Worm (Caenorhabditis elegans) whole organism, mixed stage, embryonic: ENCODE results near the gene T25B6.3.

Experiments
- bed-3 ChIP-seq: fragments of 200-800 bp; sonication (Bioruptor generic); optimal IDR thresholded peaks from 3 replicates; lab custom pipeline; 2018; ENCODE audit warnings: mild to moderate bottlenecking, missing genetic modification characterization, moderate library complexity, missing compliant biosample characterization
- blmp-1 ChIP-seq: fragments of 150-350 bp; optimal IDR thresholded peaks from 2 replicates; lab custom pipeline; 2014; ENCODE audit warnings: missing biosample characterization, missing genetic modification characterization
- ceh-39 ChIP-seq: fragments of 150-350 bp; optimal IDR thresholded peaks from 2 replicates; lab custom pipeline; 2014; ENCODE audit warnings: missing biosample characterization, missing genetic modification characterization
- ceh-43 ChIP-seq: fragments of 200-800 bp; sonication (Bioruptor generic); optimal IDR thresholded peaks from 2 replicates; lab custom pipeline; 2018; ENCODE audit warnings: mild to moderate bottlenecking, missing genetic modification characterization, moderate library complexity, missing compliant biosample characterization
- ceh-83 ChIP-seq: fragments of 200-800 bp; sonication (Bioruptor generic); optimal IDR thresholded peaks from 2 replicates; lab custom pipeline; 2018; ENCODE audit warnings: mild to moderate bottlenecking, missing genetic modification characterization, missing compliant biosample characterization
- ces-1 ChIP-seq: fragments of 150-350 bp; optimal IDR thresholded peaks from 2 replicates; lab custom pipeline; 2014; ENCODE audit warnings: missing biosample characterization, missing genetic modification reagents, missing genetic modification characterization
- cnd-1 ChIP-seq: fragments of 200-800 bp; sonication (Bioruptor generic); optimal IDR thresholded peaks from 2 replicates; lab custom pipeline; 2018; ENCODE audit warnings: mild to moderate bottlenecking, missing genetic modification characterization, missing compliant biosample characterization
- elt-1 ChIP-seq: sonication (generic microtip); optimal IDR thresholded peaks from 2 replicates; lab custom pipeline; 2017; ENCODE audit warnings: missing genetic modification characterization, mild to moderate bottlenecking, missing compliant biosample characterization, antibody characterized with exemption, moderate library complexity, borderline replicate concordance; ENCODE audit not compliant: insufficient read depth
- elt-3 ChIP-seq: fragments of 150-350 bp; optimal IDR thresholded peaks from 2 replicates; lab custom pipeline; 2014; ENCODE audit warnings: missing biosample characterization, missing genetic modification characterization
- ham-2 ChIP-seq: fragments of 200-800 bp; sonication (Bioruptor generic); optimal IDR thresholded peaks from 2 replicates; lab custom pipeline; 2018; ENCODE audit warnings: mild to moderate bottlenecking, missing genetic modification characterization, missing compliant biosample characterization
- hlh-1 ChIP-seq: fragments of 150-350 bp; optimal IDR thresholded peaks from 2 replicates; lab custom pipeline; 2014; ENCODE audit warnings: missing biosample characterization, missing genetic modification reagents, missing genetic modification characterization
- lin-13 ChIP-seq: fragments of 150-350 bp; optimal IDR thresholded peaks from 2 replicates; lab custom pipeline; 2014; ENCODE audit warnings: missing biosample characterization, missing genetic modification characterization
- lin-32 ChIP-seq: fragments of 200-800 bp; sonication (Bioruptor generic); optimal IDR thresholded peaks from 2 replicates; lab custom pipeline; 2018; ENCODE audit warnings: mild to moderate bottlenecking, missing genetic modification characterization, missing compliant biosample characterization
- lsy-2 ChIP-seq: fragments of 150-350 bp; optimal IDR thresholded peaks from 2 replicates; lab custom pipeline; 2014; ENCODE audit warnings: missing biosample characterization, missing genetic modification characterization
- mab-5 ChIP-seq: fragments of 150-350 bp; optimal IDR thresholded peaks from 2 replicates; lab custom pipeline; 2014; ENCODE audit warnings: missing biosample characterization, missing genetic modification characterization
- mep-1 ChIP-seq: fragments of 150-350 bp; optimal IDR thresholded peaks from 2 replicates; lab custom pipeline; 2017; ENCODE audit warnings: missing biosample characterization, missing genetic modification reagents, missing genetic modification characterization, inconsistent platforms
- mls-2 ChIP-seq: sonication (generic microtip); optimal IDR thresholded peaks from 2 replicates; lab custom pipeline; 2016; ENCODE audit warnings: mild to moderate bottlenecking, missing genetic modification characterization, moderate library complexity, missing compliant biosample characterization
- nhr-12 ChIP-seq: fragments of 150-350 bp; optimal IDR thresholded peaks from 2 replicates; lab custom pipeline; 2014; ENCODE audit warnings: missing biosample characterization, missing genetic modification characterization
- nhr-2 ChIP-seq: fragments of 150-350 bp; optimal IDR thresholded peaks from 2 replicates; lab custom pipeline; 2014; ENCODE audit warnings: missing biosample characterization, missing genetic modification characterization
- nhr-237 ChIP-seq: fragments of 150-350 bp; optimal IDR thresholded peaks from 2 replicates; lab custom pipeline; 2014; ENCODE audit warnings: missing biosample characterization, missing genetic modification characterization
- nhr-28 ChIP-seq: fragments of 150-350 bp; optimal IDR thresholded peaks from 2 replicates; lab custom pipeline; 2014; ENCODE audit warnings: missing biosample characterization, missing genetic modification characterization
- nhr-76 ChIP-seq: sonication (generic microtip); optimal IDR thresholded peaks from 2 replicates; lab custom pipeline; 2017; ENCODE audit warnings: missing biosample characterization, missing genetic modification characterization
- pha-4 ChIP-seq: fragments of 150-350 bp; optimal IDR thresholded peaks from 2 replicates; lab custom pipeline; 2018; ENCODE audit warnings: missing biosample characterization, missing genetic modification reagents, missing genetic modification characterization
- sem-2 ChIP-seq: fragments of 200-800 bp; sonication (Bioruptor generic); optimal IDR thresholded peaks from 2 replicates; lab custom pipeline; 2018; ENCODE audit warnings: mild to moderate bottlenecking, missing genetic modification characterization, missing compliant biosample characterization
- snpc-4 ChIP-seq: fragments of 150-350 bp; optimal IDR thresholded peaks from 2 replicates; lab custom pipeline; 2014; ENCODE audit warnings: missing biosample characterization, missing genetic modification characterization
- sptf-1 ChIP-seq: sonication (generic microtip); optimal IDR thresholded peaks from 2 replicates; lab custom pipeline; 2017; ENCODE audit warnings: mild to moderate bottlenecking, missing genetic modification characterization, moderate library complexity, missing compliant biosample characterization
- tbx-8 ChIP-seq: fragments of 200-800 bp; sonication (Bioruptor generic); optimal IDR thresholded peaks from 2 replicates; lab custom pipeline; 2018; ENCODE audit warnings: mild to moderate bottlenecking, missing genetic modification characterization, moderate library complexity, missing compliant biosample characterization
- unc-120 ChIP-seq: sonication (generic microtip); optimal IDR thresholded peaks from 2 replicates; lab custom pipeline; 2017; ENCODE audit warnings: missing genetic modification characterization, missing compliant biosample characterization; ENCODE audit not compliant: poor library complexity, severe bottlenecking
- unc-39 ChIP-seq: fragments of 150-350 bp; optimal IDR thresholded peaks from 2 replicates; lab custom pipeline; 2014; ENCODE audit warnings: missing biosample characterization, missing genetic modification characterization
- unc-62 ChIP-seq: fragments of 150-350 bp; optimal IDR thresholded peaks from 2 replicates; lab custom pipeline; 2014; ENCODE audit warnings: missing biosample characterization, missing genetic modification reagents, missing genetic modification characterization
- zip-8 ChIP-seq: fragments of 150-350 bp; optimal IDR thresholded peaks from 2 replicates; lab custom pipeline; 2014; ENCODE audit warnings: missing biosample characterization, missing genetic modification characterization
- ztf-11 ChIP-seq: fragments of 150-350 bp; optimal IDR thresholded peaks from 2 replicates; lab custom pipeline; 2014; ENCODE audit warnings: missing biosample characterization, missing genetic modification characterization

Gene T25B6.3

ce11 chrX:9062523-9062922, 35.1 kb downstream of the T25B6.3 start, which contains the start of gene F47E1.4:
F47E1.4 (plus strand) TSS chrX:9062823.
- TF ChIP-seq mls-2 (tag; lab: Kevin White, UChicago) (no peak), elt-3 (no peak), mep-1 (tag; lab: Kevin White, UChicago) (no peak), ceh-39 (tag; lab: Kevin White, UChicago) (no peak), ceh-43 (GFP tag; lab: Kevin White, UChicago) (no peak), hlh-1 (no peak), ztf-11 (no peak), lin-32 (GFP tag; lab: Kevin White, UChicago) (no peak), unc-120 (no peak)

- TF ChIP-seq bed-3 (GFP tag; lab: Kevin White, UChicago) (no peak), unc-39 (no peak), snpc-4 (no peak), unc-62 (GFP tag; lab: Kevin White, UChicago) (no peak), ces-1 (no peak), elt-1 (tag; lab: Kevin White, UChicago) (no peak), pha-4 (no peak), tbx-8 (no peak), ceh-39 (tag; lab: Kevin White, UChicago) (no peak), lin-13 (tag; lab: Kevin White, UChicago) (no peak), lsy-2 (tag; lab: Kevin White, UChicago) (no peak), nhr-28 (no peak), zip-8 (no peak), nhr-76 (tag; lab: Kevin White, UChicago) (no peak), ztf-11 (no peak), nhr-2 (tag; lab: Kevin White, UChicago) (no peak), lin-32 (GFP tag; lab: Kevin White, UChicago) (no peak), ham-2 (GFP tag; lab: Kevin White, UChicago) (no peak), cnd-1 (no peak)
- TF ChIP-seq, all 35 proteins: peak for 0
These were observed 36.0 kb downstream of the T25B6.3 start for ce11 chrX:9063439-9063838.

ce11 chrX:9067230-9067822, 39.9 kb downstream of the T25B6.3 start:
- TF ChIP-seq lsy-2 (tag; lab: Kevin White, UChicago) (no peak), lin-13 (tag; lab: Kevin White, UChicago) (no peak), nhr-2 (tag; lab: Kevin White, UChicago) (peak; percentile 28), lin-32 (GFP tag; lab: Kevin White, UChicago) (peak; percentile 37), snpc-4 (no peak)

DNA sequence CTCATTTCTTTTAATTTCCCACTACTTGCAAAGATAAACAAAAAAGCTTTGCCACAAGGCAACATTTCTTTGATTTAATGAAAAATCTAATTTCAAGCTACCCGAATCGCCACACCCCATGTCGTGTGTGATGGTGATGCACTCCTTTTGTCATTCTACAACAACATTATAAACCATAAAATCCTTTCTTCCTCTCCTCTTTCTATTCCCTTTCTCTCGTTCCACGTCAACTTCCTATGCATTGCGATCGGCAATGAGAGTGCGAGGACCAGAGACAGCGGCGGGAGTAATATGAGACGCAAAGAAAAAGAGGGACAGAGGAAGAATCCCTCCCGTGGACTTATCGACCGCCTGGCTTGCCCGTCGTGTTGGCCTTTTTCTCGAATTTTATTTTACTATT, 40.7 kb downstream of the T25B6.3 start:
- TF ChIP-seq pha-4 (peak; percentile 2), ztf-11 (peak; percentile 8), hlh-1 (peak; percentile 54), mep-1 (tag; lab: Kevin White, UChicago) (peak; percentile 41), cnd-1 (no peak), ham-2 (GFP tag; lab: Kevin White, UChicago) (peak; percentile 21), nhr-76 (tag; lab: Kevin White, UChicago) (no peak), elt-1 (tag; lab: Kevin White, UChicago) (no peak), ces-1 (peak; percentile 71), unc-120 (peak; percentile 40), unc-62 (GFP tag; lab: Kevin White, UChicago) (peak; percentile 31), blmp-1 (peak; percentile 37), nhr-237 (tag; lab: Kevin White, UChicago) (peak; percentile 46)

- TF ChIP-seq pha-4 (no peak), hlh-1 (peak; percentile 83), ceh-43 (GFP tag; lab: Kevin White, UChicago) (no peak), unc-62 (GFP tag; lab: Kevin White, UChicago) (peak; percentile 17)
These were observed 41.7 kb downstream of the T25B6.3 start for ce11 chrX:9069070-9069469.

- TF ChIP-seq mab-5 (tag; lab: Kevin White, UChicago) = no peak
- no peak for TF ChIP-seq zip-8
- TF ChIP-seq nhr-2 (tag; lab: Kevin White, UChicago) = no peak
- no peak for TF ChIP-seq sem-2 (GFP tag; lab: Kevin White, UChicago)
- TF ChIP-seq sptf-1 (tag; lab: Kevin White, UChicago) = no peak
- TF ChIP-seq bed-3 (GFP tag; lab: Kevin White, UChicago) = no peak
- no peak for TF ChIP-seq elt-3
- TF ChIP-seq snpc-4 = no peak
- no peak for TF ChIP-seq nhr-12 (tag; lab: Kevin White, UChicago)
- no peak for TF ChIP-seq mep-1 (tag; lab: Kevin White, UChicago)
- no peak for TF ChIP-seq ham-2 (GFP tag; lab: Kevin White, UChicago)
- TF ChIP-seq ceh-39 (tag; lab: Kevin White, UChicago) = no peak
- TF ChIP-seq ceh-83 = no peak
- TF ChIP-seq unc-62 (GFP tag; lab: Kevin White, UChicago) = no peak
- TF ChIP-seq cnd-1 = no peak
- TF ChIP-seq nhr-28 = no peak
These were observed 47.1 kb downstream of the T25B6.3 start for ce11 chrX:9074497-9074896.
